Fruit fly (Drosophila melanogaster) whole organism, prepupa: ENCODE measurements around the gene CG9168.
A peak's percentile ranks its signal among the peaks of the same experiment; 100 is the strongest.

ENCODE experiments used
- Blimp-1 ChIP-seq: fragments of 200-800 bp; sonication (Bioruptor generic); optimal IDR thresholded peaks from 3 replicates; lab custom pipeline; 2017; ENCODE audit warnings: missing biosample characterization, missing genetic modification characterization, mild to moderate bottlenecking, moderate library complexity, missing genetic modification reagents
- Eip93F ChIP-seq: fragments of 200-800 bp; sonication (Bioruptor generic); optimal IDR thresholded peaks from 2 replicates; lab custom pipeline; 2016; ENCODE audit warnings: missing biosample characterization, mild to moderate bottlenecking, missing genetic modification characterization
- acj6 ChIP-seq: fragments of 200-800 bp; sonication (Bioruptor generic); optimal IDR thresholded peaks from 3 replicates; lab custom pipeline; 2016; ENCODE audit warnings: missing biosample characterization, missing genetic modification characterization

- TF ChIP-seq Blimp-1 = no peak
- no peak for TF ChIP-seq Eip93F (GFP tag; lab: Kevin White, UChicago)
- peak; percentile 66 for TF ChIP-seq acj6 (GFP tag; lab: Kevin White, UChicago)
Observed at dm6 chr3L:1376014-1376745, 34.7 kb upstream of the CG9168 start.
